Worm (Caenorhabditis elegans): ENCODE results near the gene C15H7.3.

Gene C15H7.3

ce11 chrIII:9616426-9616825 is 35.3 kb downstream of the C15H7.3 start, which contains the start of gene hcp-3:
TSS of gene hcp-3 (minus strand) at chrIII:9616470.
- TF ChIP-seq mep-1 (tag; optimal IDR thresholded peaks at IDR 0.05) = peak; percentile 49
- no peak for TF ChIP-seq unc-62 (GFP tag; optimal IDR thresholded peaks at IDR 0.05)
- TF ChIP-seq nhr-12 (tag; optimal IDR thresholded peaks at IDR 0.05) = no peak
- peak; percentile 44 for TF ChIP-seq lin-13 (tag; optimal IDR thresholded peaks at IDR 0.05)
- no peak for TF ChIP-seq nhr-237 (tag; optimal IDR thresholded peaks at IDR 0.05)
- TF ChIP-seq nhr-28 (tag; optimal IDR thresholded peaks at IDR 0.05) = no peak
- peak; percentile 68 for TF ChIP-seq ces-1 (GFP tag; optimal IDR thresholded peaks at IDR 0.05)
- no peak for TF ChIP-seq tbx-8 (GFP tag; optimal IDR thresholded peaks at IDR 0.05)
- no peak for TF ChIP-seq ceh-83 (GFP tag; optimal IDR thresholded peaks at IDR 0.05)
- TF ChIP-seq hlh-1 (tag; optimal IDR thresholded peaks at IDR 0.05) = no peak
- TF ChIP-seq M03D4.4 (tag; optimal IDR thresholded peaks at IDR 0.05) = peak; percentile 7
- no peak for TF ChIP-seq unc-39 (tag; optimal IDR thresholded peaks at IDR 0.05)
- TF ChIP-seq nhr-76 (tag; optimal IDR thresholded peaks at IDR 0.05) = no peak
- peak; percentile 45 for TF ChIP-seq lsy-2 (tag; optimal IDR thresholded peaks at IDR 0.05)
- TF ChIP-seq mls-2 (tag; optimal IDR thresholded peaks at IDR 0.05) = peak; percentile 44
- TF ChIP-seq unc-120 (tag; optimal IDR thresholded peaks at IDR 0.05; ENCODE audit: poor library complexity, severe bottlenecking) = no peak
- TF ChIP-seq mab-5 (tag; optimal IDR thresholded peaks at IDR 0.05) = no peak
- no peak for TF ChIP-seq drap-1 (GFP tag; optimal IDR thresholded peaks at IDR 0.05)
- no peak for TF ChIP-seq blmp-1 (tag; optimal IDR thresholded peaks at IDR 0.05)
- TF ChIP-seq ceh-43 (GFP tag; optimal IDR thresholded peaks at IDR 0.05) = no peak
- TF ChIP-seq elt-1 (tag; optimal IDR thresholded peaks at IDR 0.05; ENCODE audit: borderline replicate concordance, insufficient read depth) = no peak

- no peak for TF ChIP-seq unc-39 (tag; optimal IDR thresholded peaks at IDR 0.05)
- no peak for TF ChIP-seq nhr-12 (tag; optimal IDR thresholded peaks at IDR 0.05)
- no peak for TF ChIP-seq ham-2 (GFP tag; optimal IDR thresholded peaks at IDR 0.05)
- no peak for TF ChIP-seq M03D4.4 (tag; optimal IDR thresholded peaks at IDR 0.05)
- no peak for TF ChIP-seq sptf-1 (tag; optimal IDR thresholded peaks at IDR 0.05)
- no peak for TF ChIP-seq cnd-1 (tag; optimal IDR thresholded peaks at IDR 0.05)
- TF ChIP-seq drap-1 (GFP tag; optimal IDR thresholded peaks at IDR 0.05) = no peak
- TF ChIP-seq ces-1 (GFP tag; optimal IDR thresholded peaks at IDR 0.05) = no peak
- no peak for TF ChIP-seq mab-5 (tag; optimal IDR thresholded peaks at IDR 0.05)
- no peak for TF ChIP-seq hlh-1 (tag; optimal IDR thresholded peaks at IDR 0.05)
- TF ChIP-seq mls-2 (tag; optimal IDR thresholded peaks at IDR 0.05) = no peak
- TF ChIP-seq lsy-2 (tag; optimal IDR thresholded peaks at IDR 0.05) = no peak
- TF ChIP-seq unc-62 (GFP tag; optimal IDR thresholded peaks at IDR 0.05) = no peak
Observed at ce11 chrIII:9615114-9615513, 36.7 kb downstream of the C15H7.3 start.

- TF ChIP-seq drap-1 (GFP tag; optimal IDR thresholded peaks at IDR 0.05) (no peak), unc-39 (tag; optimal IDR thresholded peaks at IDR 0.05) (no peak), nhr-237 (tag; optimal IDR thresholded peaks at IDR 0.05) (peak; percentile 11), lsy-2 (tag; optimal IDR thresholded peaks at IDR 0.05) (peak; percentile 38), bed-3 (GFP tag; optimal IDR thresholded peaks at IDR 0.05) (no peak), mab-5 (tag; optimal IDR thresholded peaks at IDR 0.05) (no peak)
Observed at ce11 chrIII:9614211-9614610, 37.6 kb downstream of the C15H7.3 start, which contains the start of the genes pri-1 and F58A4.6. TSS of gene pri-1 (minus strand) at chrIII:9614281. TSS of gene F58A4.6 (plus strand) at chrIII:9614482.

ce11 chrIII:9612097-9612496 is 39.7 kb downstream of the C15H7.3 start, which contains the start of gene bbs-4:
TSS of gene bbs-4 (minus strand) at chrIII:9612197.
- TF ChIP-seq lin-13 (tag; optimal IDR thresholded peaks at IDR 0.05) (no peak), ceh-39 (tag; optimal IDR thresholded peaks at IDR 0.05) (no peak), nhr-28 (tag; optimal IDR thresholded peaks at IDR 0.05) (no peak), pha-4 (tag; optimal IDR thresholded peaks at IDR 0.05) (no peak), sptf-1 (tag; optimal IDR thresholded peaks at IDR 0.05) (no peak), drap-1 (GFP tag; optimal IDR thresholded peaks at IDR 0.05) (no peak), ceh-43 (GFP tag; optimal IDR thresholded peaks at IDR 0.05) (no peak), mab-5 (tag; optimal IDR thresholded peaks at IDR 0.05) (no peak), elt-3 (tag; optimal IDR thresholded peaks at IDR 0.05) (no peak), mep-1 (tag; optimal IDR thresholded peaks at IDR 0.05) (no peak), snpc-4 (tag; optimal IDR thresholded peaks at IDR 0.05) (no peak), cnd-1 (tag; optimal IDR thresholded peaks at IDR 0.05) (no peak), nhr-2 (tag; optimal IDR thresholded peaks at IDR 0.05) (no peak), mls-2 (tag; optimal IDR thresholded peaks at IDR 0.05) (no peak), ceh-83 (GFP tag; optimal IDR thresholded peaks at IDR 0.05) (no peak), nhr-12 (tag; optimal IDR thresholded peaks at IDR 0.05) (no peak), hlh-1 (tag; optimal IDR thresholded peaks at IDR 0.05) (no peak), unc-39 (tag; optimal IDR thresholded peaks at IDR 0.05) (no peak)

- TF ChIP-seq M03D4.4 (tag; optimal IDR thresholded peaks at IDR 0.05) = no peak
- TF ChIP-seq lsy-2 (tag; optimal IDR thresholded peaks at IDR 0.05) = no peak
- TF ChIP-seq blmp-1 (tag; optimal IDR thresholded peaks at IDR 0.05) = no peak
- no peak for TF ChIP-seq ceh-43 (GFP tag; optimal IDR thresholded peaks at IDR 0.05)
- TF ChIP-seq mab-5 (tag; optimal IDR thresholded peaks at IDR 0.05) = no peak
- TF ChIP-seq ceh-83 (GFP tag; optimal IDR thresholded peaks at IDR 0.05) = no peak
- no peak for TF ChIP-seq snpc-4 (tag; optimal IDR thresholded peaks at IDR 0.05)
- TF ChIP-seq nhr-2 (tag; optimal IDR thresholded peaks at IDR 0.05) = no peak
- no peak for TF ChIP-seq nhr-76 (tag; optimal IDR thresholded peaks at IDR 0.05)
- TF ChIP-seq unc-39 (tag; optimal IDR thresholded peaks at IDR 0.05) = no peak
- no peak for TF ChIP-seq unc-62 (GFP tag; optimal IDR thresholded peaks at IDR 0.05)
- no peak for TF ChIP-seq zip-8 (tag; optimal IDR thresholded peaks at IDR 0.05)
- TF ChIP-seq tbx-8 (GFP tag; optimal IDR thresholded peaks at IDR 0.05) = no peak
- no peak for TF ChIP-seq ces-1 (GFP tag; optimal IDR thresholded peaks at IDR 0.05)
Observed at ce11 chrIII:9608650-9609049, 43.1 kb downstream of the C15H7.3 start, which contains the start of gene clec-161. TSS of gene clec-161 (minus strand) at chrIII:9608750.
